Worm (Caenorhabditis elegans) whole organism, L2 larva: Measurements from ENCODE around the gene F15B9.6.

ENCODE experiments used
- C34F6.9 ChIP-seq: fragments of 150-350 bp; optimal IDR thresholded peaks from 2 replicates; lab custom pipeline; 2014; ENCODE audit warnings: missing biosample characterization, missing genetic modification characterization
- F13H6.1 ChIP-seq: sonication (generic microtip); optimal IDR thresholded peaks from 2 replicates; lab custom pipeline; 2016; ENCODE audit warnings: missing genetic modification characterization, missing compliant biosample characterization
- R02D3.7 ChIP-seq: fragments of 150-350 bp; optimal IDR thresholded peaks from 2 replicates; lab custom pipeline; 2014; ENCODE audit warnings: missing biosample characterization, missing genetic modification characterization
- Y55F3AM.14 ChIP-seq: fragments of 200-800 bp; sonication (Bioruptor generic); optimal IDR thresholded peaks from 2 replicates; lab custom pipeline; 2018; ENCODE audit warnings: mild to moderate bottlenecking, missing genetic modification characterization, missing compliant biosample characterization
- ZK546.5 ChIP-seq: sonication (generic microtip); optimal IDR thresholded peaks from 2 replicates; lab custom pipeline; 2017; ENCODE audit warnings: missing biosample characterization, missing genetic modification characterization
- aly-2 ChIP-seq: fragments of 150-350 bp; optimal IDR thresholded peaks from 2 replicates; lab custom pipeline; 2014; ENCODE audit warnings: missing biosample characterization, missing genetic modification characterization
- ama-1 ChIP-seq: fragments of 150-350 bp; optimal IDR thresholded peaks from 2 replicates; lab custom pipeline; 2018; ENCODE audit warnings: inconsistent platforms
- blmp-1 ChIP-seq: sonication (generic microtip); optimal IDR thresholded peaks from 2 replicates; lab custom pipeline; 2017; ENCODE audit warnings: missing genetic modification characterization, mild to moderate bottlenecking, missing compliant biosample characterization, antibody characterized with exemption, moderate library complexity; ENCODE audit not compliant: insufficient read depth
- ceh-16 ChIP-seq: fragments of 150-350 bp; optimal IDR thresholded peaks from 2 replicates; lab custom pipeline; 2014; ENCODE audit warnings: missing biosample characterization, missing genetic modification characterization
- ceh-82 ChIP-seq: fragments of 150-350 bp; optimal IDR thresholded peaks from 2 replicates; lab custom pipeline; 2014; ENCODE audit warnings: missing biosample characterization, missing genetic modification characterization
- crh-2 ChIP-seq: sonication (generic microtip); optimal IDR thresholded peaks from 2 replicates; lab custom pipeline; 2017; ENCODE audit warnings: missing biosample characterization, missing genetic modification characterization
- egl-27 ChIP-seq: sonication (generic microtip); optimal IDR thresholded peaks from 3 replicates; lab custom pipeline; 2017; ENCODE audit warnings: missing biosample characterization, missing genetic modification reagents, missing genetic modification characterization
- elt-1 ChIP-seq: fragments of 150-350 bp; optimal IDR thresholded peaks from 2 replicates; lab custom pipeline; 2014; ENCODE audit warnings: missing biosample characterization, missing genetic modification characterization
- elt-3 ChIP-seq: sonication (generic microtip); optimal IDR thresholded peaks from 2 replicates; lab custom pipeline; 2017; ENCODE audit warnings: missing biosample characterization, missing genetic modification characterization
- fos-1 ChIP-seq: fragments of 150-350 bp; optimal IDR thresholded peaks from 2 replicates; lab custom pipeline; 2014; ENCODE audit warnings: missing biosample characterization, missing genetic modification characterization
- gmeb-1 ChIP-seq: fragments of 150-350 bp; optimal IDR thresholded peaks from 2 replicates; lab custom pipeline; 2014; ENCODE audit warnings: missing biosample characterization, missing genetic modification characterization
- lin-11 ChIP-seq: fragments of 150-350 bp; sonication (generic microtip); optimal IDR thresholded peaks from 2 replicates; lab custom pipeline; 2014; ENCODE audit warnings: missing biosample characterization, missing genetic modification characterization, inconsistent platforms, mixed read lengths
- lin-13 ChIP-seq: fragments of 150-350 bp; optimal IDR thresholded peaks from 2 replicates; lab custom pipeline; 2014; ENCODE audit warnings: missing biosample characterization, missing genetic modification reagents, missing genetic modification characterization
- lin-39 ChIP-seq: fragments of 150-350 bp; optimal IDR thresholded peaks from 2 replicates; lab custom pipeline; 2014; ENCODE audit warnings: missing biosample characterization, missing genetic modification reagents, missing genetic modification characterization
- lsy-2 ChIP-seq, 2 experiments: fragments of 150-350 bp in 1 of 2; sonication (generic microtip) in 1 of 2; optimal IDR thresholded peaks; 2 replicates each; lab custom pipeline; 2014 to 2017; ENCODE audit warnings: missing biosample characterization in 2 of 2, missing genetic modification characterization in 2 of 2
- mbf-1 ChIP-seq: sonication (generic microtip); optimal IDR thresholded peaks from 2 replicates; lab custom pipeline; 2017; ENCODE audit warnings: missing biosample characterization, missing genetic modification characterization
- nhr-10 ChIP-seq: sonication (generic microtip); optimal IDR thresholded peaks from 2 replicates; lab custom pipeline; 2017; ENCODE audit warnings: missing biosample characterization, missing genetic modification characterization
- nhr-11 ChIP-seq: fragments of 150-350 bp; optimal IDR thresholded peaks from 2 replicates; lab custom pipeline; 2014; ENCODE audit warnings: missing biosample characterization, missing genetic modification characterization
- nhr-12 ChIP-seq: fragments of 150-350 bp; optimal IDR thresholded peaks from 2 replicates; lab custom pipeline; 2014; ENCODE audit warnings: missing biosample characterization, missing genetic modification characterization
- nhr-129 ChIP-seq: fragments of 150-350 bp; optimal IDR thresholded peaks from 2 replicates; lab custom pipeline; 2014; ENCODE audit warnings: missing biosample characterization, missing genetic modification characterization
- nhr-21 ChIP-seq: fragments of 150-350 bp; optimal IDR thresholded peaks from 2 replicates; lab custom pipeline; 2014; ENCODE audit warnings: missing biosample characterization, missing genetic modification characterization
- nhr-23 ChIP-seq: fragments of 150-350 bp; optimal IDR thresholded peaks from 2 replicates; lab custom pipeline; 2014; ENCODE audit warnings: missing biosample characterization, missing genetic modification reagents, missing genetic modification characterization
- nhr-237 ChIP-seq: fragments of 150-350 bp; optimal IDR thresholded peaks from 2 replicates; lab custom pipeline; 2014; ENCODE audit warnings: missing biosample characterization, missing genetic modification characterization
- nhr-6 ChIP-seq: fragments of 150-350 bp; optimal IDR thresholded peaks from 2 replicates; lab custom pipeline; 2014; ENCODE audit warnings: missing biosample characterization, missing genetic modification characterization
- nhr-77 ChIP-seq: fragments of 150-350 bp; optimal IDR thresholded peaks from 2 replicates; lab custom pipeline; 2014; ENCODE audit warnings: missing biosample characterization, missing genetic modification characterization
- peb-1 ChIP-seq: fragments of 150-350 bp; optimal IDR thresholded peaks from 2 replicates; lab custom pipeline; 2014; ENCODE audit warnings: missing biosample characterization, missing genetic modification characterization
- sem-4 ChIP-seq: fragments of 150-350 bp; optimal IDR thresholded peaks from 2 replicates; lab custom pipeline; 2014; ENCODE audit warnings: missing biosample characterization, missing genetic modification reagents, missing genetic modification characterization
- skn-1 ChIP-seq: sonication (generic microtip); optimal IDR thresholded peaks from 2 replicates; lab custom pipeline; 2017; ENCODE audit warnings: missing biosample characterization, missing genetic modification characterization
- sma-3 ChIP-seq: sonication (generic microtip); optimal IDR thresholded peaks from 2 replicates; lab custom pipeline; 2016; ENCODE audit warnings: missing genetic modification reagents, missing genetic modification characterization, missing compliant biosample characterization
- sma-9 ChIP-seq, 2 experiments: fragments of 150-350 bp in 1 of 2; sonication (generic microtip) in 1 of 2; optimal IDR thresholded peaks; 2 replicates each; lab custom pipeline; 2014 to 2016; ENCODE audit warnings: missing genetic modification characterization in 2 of 2, mild to moderate bottlenecking in 1 of 2, missing biosample characterization in 1 of 2, missing compliant biosample characterization in 1 of 2, missing genetic modification reagents in 1 of 2, moderate library complexity in 1 of 2
- snpc-4 ChIP-seq: fragments of 150-350 bp; optimal IDR thresholded peaks from 2 replicates; lab custom pipeline; 2014; ENCODE audit warnings: missing biosample characterization, missing genetic modification characterization
- unc-55 ChIP-seq: fragments of 150-350 bp; sonication (generic microtip); optimal IDR thresholded peaks from 3 replicates; lab custom pipeline; 2014; ENCODE audit warnings: missing biosample characterization, missing genetic modification reagents, missing genetic modification characterization
- unc-62 ChIP-seq: fragments of 150-350 bp; optimal IDR thresholded peaks from 2 replicates; lab custom pipeline; 2014; ENCODE audit warnings: missing biosample characterization, missing genetic modification reagents, missing genetic modification characterization
- zag-1 ChIP-seq: fragments of 150-350 bp; optimal IDR thresholded peaks from 2 replicates; lab custom pipeline; 2014; ENCODE audit warnings: missing biosample characterization, missing genetic modification characterization
- ztf-1 ChIP-seq: fragments of 200-800 bp; sonication (Bioruptor generic); conservative IDR thresholded peaks from 2 replicates; pipeline ENCODE4 v1.3.6; 2022; ENCODE audit warnings: missing genetic modification characterization, missing compliant biosample characterization
- ztf-4 ChIP-seq: fragments of 150-350 bp; optimal IDR thresholded peaks from 2 replicates; lab custom pipeline; 2014; ENCODE audit warnings: missing biosample characterization, missing genetic modification characterization

Gene F15B9.6

ce11 chrV:13041666-13042065 is 27.7 kb downstream of the F15B9.6 start, which contains the start of gene scyl-1 (continued):
- TF ChIP-seq ceh-16 = no peak
- no peak for TF ChIP-seq nhr-6 (tag; lab: Kevin White, UChicago)
- TF ChIP-seq lsy-2 (tag; optimal IDR thresholded peaks at IDR 0.05; lab: Kevin White, UChicago) = peak; percentile 69 to 89
- TF ChIP-seq Y55F3AM.14 = no peak
- no peak for TF ChIP-seq ceh-82 (tag; lab: Kevin White, UChicago)
- TF ChIP-seq sem-4 (tag; lab: Kevin White, UChicago) = peak; percentile 83
- TF ChIP-seq nhr-12 (tag; lab: Kevin White, UChicago) = no peak
- no peak for TF ChIP-seq lin-39 (tag; lab: Kevin White, UChicago)
- TF ChIP-seq elt-1 = no peak
- no peak for TF ChIP-seq peb-1
- no peak for TF ChIP-seq zag-1 (tag; lab: Kevin White, UChicago)
- TF ChIP-seq sma-3 = peak; percentile 87
- peak; percentile 71 for TF ChIP-seq fos-1 (tag; lab: Kevin White, UChicago)
- peak; percentile 85 for TF ChIP-seq lin-13 (GFP tag; lab: Kevin White, UChicago)
- TF ChIP-seq nhr-10 (tag; lab: Kevin White, UChicago) = no peak
- peak; percentile 86 for TF ChIP-seq crh-2 (tag; lab: Kevin White, UChicago)
- peak; percentile 71 for TF ChIP-seq C34F6.9 (tag; lab: Kevin White, UChicago)
- no peak for TF ChIP-seq lin-11
- no peak for TF ChIP-seq ZK546.5 (tag; lab: Kevin White, UChicago)

ce11 chrV:13043195-13043762 is 29.3 kb downstream of the F15B9.6 start, which contains the start of gene lap-2:
Gene lap-2, plus strand, starts transcription at chrV:13043712.
- no peak for TF ChIP-seq egl-27 (tag; lab: Kevin White, UChicago)
- TF ChIP-seq R02D3.7 (tag; lab: Kevin White, UChicago) = no peak
- no peak for TF ChIP-seq nhr-12 (tag; lab: Kevin White, UChicago)
- TF ChIP-seq elt-3 = no peak
- TF ChIP-seq crh-2 (tag; lab: Kevin White, UChicago) = peak; percentile 23
- TF ChIP-seq ztf-1 (GFP tag; lab: Robert Waterston, UW) = no peak
- TF ChIP-seq peb-1 = no peak
- TF ChIP-seq blmp-1 (tag; lab: Kevin White, UChicago) = no peak
- no peak for TF ChIP-seq nhr-11 (tag; lab: Kevin White, UChicago)
- no peak for TF ChIP-seq skn-1 (tag; lab: Kevin White, UChicago)
- no peak for TF ChIP-seq C34F6.9 (tag; lab: Kevin White, UChicago)
- TF ChIP-seq nhr-21 = no peak
- no peak for TF ChIP-seq nhr-6 (tag; lab: Kevin White, UChicago)
- no peak for TF ChIP-seq gmeb-1
- TF ChIP-seq lin-39 (tag; lab: Kevin White, UChicago) = no peak
- TF ChIP-seq nhr-77 (tag; lab: Kevin White, UChicago) = no peak
- no peak for TF ChIP-seq ceh-82 (tag; lab: Kevin White, UChicago)
- peak; percentile 36 for TF ChIP-seq fos-1 (tag; lab: Kevin White, UChicago)
- TF ChIP-seq F13H6.1 (tag; lab: Kevin White, UChicago) = peak; percentile 17
- TF ChIP-seq sma-9 (GFP tag; optimal IDR thresholded peaks at IDR 0.05; lab: Kevin White, UChicago) = peak; percentile 88
- no peak for TF ChIP-seq sma-9 (tag; optimal IDR thresholded peaks at IDR 0.05; lab: Kevin White, UChicago)
- TF ChIP-seq lin-13 (GFP tag; lab: Kevin White, UChicago) = no peak
- TF ChIP-seq mbf-1 (tag; lab: Kevin White, UChicago) = no peak
- TF ChIP-seq ztf-4 (tag; lab: Kevin White, UChicago) = no peak
- TF ChIP-seq ama-1 (lab: Kevin White, UChicago) = no peak
- no peak for TF ChIP-seq sem-4 (tag; lab: Kevin White, UChicago)
- TF ChIP-seq nhr-237 = no peak
- no peak for TF ChIP-seq ZK546.5 (tag; lab: Kevin White, UChicago)
- no peak for TF ChIP-seq unc-55 (GFP tag; lab: Kevin White, UChicago)

ce11 chrV:13043832-13044521 is 30.0 kb downstream of the F15B9.6 start:
- TF ChIP-seq lsy-2 (tag; optimal IDR thresholded peaks at IDR 0.05; lab: Kevin White, UChicago) (no peak), mbf-1 (tag; lab: Kevin White, UChicago) (no peak), R02D3.7 (tag; lab: Kevin White, UChicago) (no peak), ZK546.5 (tag; lab: Kevin White, UChicago) (no peak), ama-1 (lab: Kevin White, UChicago) (no peak), C34F6.9 (tag; lab: Kevin White, UChicago) (no peak), unc-62 (GFP tag; lab: Kevin White, UChicago) (no peak), nhr-6 (tag; lab: Kevin White, UChicago) (no peak), ztf-1 (GFP tag; lab: Robert Waterston, UW) (no peak), ceh-82 (tag; lab: Kevin White, UChicago) (no peak), lin-39 (tag; lab: Kevin White, UChicago) (no peak), nhr-23 (tag; lab: Kevin White, UChicago) (no peak), aly-2 (tag; lab: Kevin White, UChicago) (no peak), nhr-129 (tag; lab: Kevin White, UChicago) (no peak), sem-4 (tag; lab: Kevin White, UChicago) (no peak), nhr-11 (tag; lab: Kevin White, UChicago) (no peak), crh-2 (tag; lab: Kevin White, UChicago) (no peak), snpc-4 (tag; lab: Kevin White, UChicago) (no peak), ceh-16 (no peak), nhr-10 (tag; lab: Kevin White, UChicago) (no peak)
